Fruit fly (Drosophila melanogaster): Measurements from ENCODE around the gene Pi4KIIalpha.

DNA sequence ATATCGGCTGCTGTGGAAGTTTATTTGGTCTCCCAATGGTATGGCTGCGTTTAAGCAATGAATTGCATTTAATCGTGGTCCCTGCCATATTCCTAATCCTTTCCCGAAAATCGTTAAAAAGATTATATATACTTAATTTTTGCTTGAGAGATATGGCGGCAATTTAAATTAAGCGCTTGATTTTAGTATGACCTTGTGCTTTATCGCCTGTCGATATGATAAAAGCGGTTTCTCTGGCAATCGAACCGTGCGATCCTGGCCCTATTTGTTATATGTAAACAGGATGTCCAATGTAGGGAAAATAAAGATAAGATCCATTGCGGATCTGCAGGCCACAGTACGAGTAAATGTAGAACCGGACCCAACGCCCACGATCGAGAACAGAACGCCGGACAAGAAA, 8.6 kb downstream of the Pi4KIIalpha start, which contains the start of gene Snm1:
- TF ChIP-seq kay (GFP tag; ENCODE audit: borderline replicate concordance) (no peak), pad (GFP tag; optimal IDR thresholded peaks at IDR 0.05) (no peak), CG1620 (GFP tag; optimal IDR thresholded peaks at IDR 0.05) (no peak), cnc (optimal IDR thresholded peaks at IDR 0.05) (no peak)
